Fruit fly (Drosophila melanogaster) whole organism, wandering third instar larva: Measurements from ENCODE around the gene cac.

Source experiments
- Dif ChIP-seq: fragments of 200-275, 200-300 bp; sonication (Bioruptor generic); optimal IDR thresholded peaks from 2 replicates; lab custom pipeline; 2018; ENCODE audit warnings: missing biosample characterization, missing genetic modification characterization; ENCODE audit not compliant: partially characterized antibody
- Hnf4 ChIP-seq: fragments of 200-800 bp; sonication (Bioruptor generic); optimal IDR thresholded peaks from 2 replicates; lab custom pipeline; 2016; ENCODE audit warnings: missing biosample characterization, mild to moderate bottlenecking, missing genetic modification characterization
- br ChIP-seq: fragments of 200-800 bp; sonication (Bioruptor generic); optimal IDR thresholded peaks from 2 replicates; lab custom pipeline; 2016; ENCODE audit warnings: missing biosample characterization, missing genetic modification characterization
- brk ChIP-seq: fragments of 200-800 bp; sonication (Bioruptor generic); optimal IDR thresholded peaks from 2 replicates; lab custom pipeline; 2016; ENCODE audit warnings: missing biosample characterization, mild to moderate bottlenecking, missing genetic modification characterization
- fru ChIP-seq: fragments of 200-800 bp; sonication (Bioruptor generic); optimal IDR thresholded peaks from 3 replicates; lab custom pipeline; 2016; ENCODE audit warnings: missing biosample characterization, mild to moderate bottlenecking, missing genetic modification characterization
- lola ChIP-seq: fragments of >200 bp; optimal IDR thresholded peaks from 2 replicates; lab custom pipeline; 2017; ENCODE audit warnings: missing biosample characterization, missing genetic modification characterization
- pan ChIP-seq: fragments of >200 bp; optimal IDR thresholded peaks from 2 replicates; lab custom pipeline; 2017
- psq ChIP-seq: fragments of 200-800 bp; sonication (Bioruptor generic); optimal IDR thresholded peaks from 3 replicates; lab custom pipeline; 2017; ENCODE audit warnings: missing biosample characterization, mild to moderate bottlenecking, missing genetic modification characterization, moderate library complexity

DNA sequence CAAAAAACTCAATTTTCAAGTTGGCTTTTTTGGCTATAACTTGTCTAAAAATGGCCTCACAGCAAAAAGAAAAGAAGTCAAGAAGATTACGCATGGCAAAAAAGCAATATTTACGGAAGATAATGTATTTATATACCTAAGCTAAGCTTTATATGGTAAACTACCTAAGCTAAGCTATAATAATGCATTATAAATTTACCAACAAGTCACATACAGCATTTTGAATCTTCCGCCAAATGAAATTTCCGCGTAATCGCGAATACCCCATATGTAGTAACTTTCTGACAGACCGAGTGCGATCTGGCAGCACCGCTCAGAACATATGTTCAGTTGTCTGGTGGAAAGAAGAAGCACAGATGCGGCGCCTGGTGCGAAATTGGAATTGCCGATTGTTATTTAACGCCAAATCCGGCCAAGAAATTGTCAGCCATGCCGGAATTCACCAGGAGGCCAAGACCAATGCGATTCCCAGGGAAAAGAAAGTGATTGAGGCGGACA is 93.2 kb downstream of the cac start, which contains the start of gene sicily:
- TF ChIP-seq br (GFP tag; lab: Kevin White, UChicago) (no peak), lola (no peak), brk (GFP tag; lab: Kevin White, UChicago) (no peak), Hnf4 (GFP tag; lab: Kevin White, UChicago) (no peak), Dif (GFP tag; lab: Kevin White, UChicago) (no peak), fru (GFP tag; lab: Kevin White, UChicago) (no peak), psq (GFP tag; lab: Kevin White, UChicago) (no peak), pan (lab: Kevin White, UChicago) (no peak)
